Fruit fly (Drosophila melanogaster) S2 (cell line): Measurements from ENCODE around the gene Ada1-1.
"Not testable (repeated sequence)": the region's sequence is repeated elsewhere in the genome, so short reads cannot be mapped to it uniquely, and the experiment has no call there.

Experiments used
- CG8478 ChIP-seq: fragments of >200 bp; optimal IDR thresholded peaks from 2 replicates; lab custom pipeline; 2018
- CTCF ChIP-seq, 2 experiments: fragments of >200 bp; optimal IDR thresholded peaks; 2 replicates each; lab custom pipeline; 2018

Gene Ada1-1

dm6 chr2L:11996509-11996908, at the start of gene Ada1-1:
Gene Ada1-1, plus strand, starts transcription at chr2L:11996809.
- TF ChIP-seq CTCF (optimal IDR thresholded peaks at IDR 0.05; lab: Kevin White, UChicago); CG8478: not testable (repeated sequence)

DNA sequence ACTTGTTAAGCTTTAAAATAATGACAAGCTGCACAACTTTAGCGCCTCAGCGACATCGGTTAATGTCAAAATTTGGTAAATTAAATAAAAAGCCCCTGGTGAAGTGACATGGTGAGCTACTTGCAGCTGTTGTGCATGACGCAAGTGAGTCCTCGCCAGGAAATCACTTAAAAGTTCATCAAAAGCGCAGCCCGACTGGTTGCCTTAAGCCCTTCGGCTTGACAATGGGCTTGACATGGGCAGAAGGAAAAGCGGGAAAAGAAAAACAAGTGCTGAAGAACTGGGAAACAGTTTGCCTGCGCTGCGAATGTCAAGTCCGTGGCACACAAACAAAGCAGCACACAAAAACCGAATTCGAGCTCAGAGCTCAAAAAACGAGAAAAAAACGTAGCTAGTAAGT, 49.0 kb upstream of the Ada1-1 start, which contains the start of gene CG16964:
Gene CG16964 (plus strand): TSS at position 301 of the 400 bp plus-strand sequence.
- TF ChIP-seq CTCF (optimal IDR thresholded peaks at IDR 0.05; lab: Kevin White, UChicago) (no peak), CG8478 (no peak)

dm6 chr2L:11948479-11948878, 48.1 kb upstream of the Ada1-1 start:
- TF ChIP-seq CG8478, result no peak
- peak; percentile 25 to 57 for TF ChIP-seq CTCF (optimal IDR thresholded peaks at IDR 0.05; lab: Kevin White, UChicago)

dm6 chr2L:11949917-11950316, 46.7 kb upstream of the Ada1-1 start:
- TF ChIP-seq CG8478 (no peak), CTCF (optimal IDR thresholded peaks at IDR 0.05; lab: Kevin White, UChicago) (no peak)

DNA sequence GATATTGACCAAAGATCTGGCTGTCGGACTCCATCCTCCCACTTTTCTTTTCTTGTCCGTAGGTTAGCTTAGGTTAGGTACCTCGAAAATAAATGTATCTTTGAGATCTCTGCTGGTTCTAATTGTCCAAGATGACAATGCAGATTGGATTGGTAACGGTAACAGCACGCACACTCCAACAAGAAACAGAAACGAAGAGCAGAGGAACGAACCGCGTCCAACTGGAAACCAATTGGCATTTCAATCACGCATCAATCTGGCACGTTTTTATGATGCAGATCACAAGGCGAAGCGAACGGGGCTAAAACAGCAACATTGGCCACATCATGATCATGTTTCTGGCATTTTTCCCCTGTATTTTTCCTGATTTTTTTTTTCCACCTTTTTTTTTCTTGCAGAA, 40.8 kb upstream of the Ada1-1 start:
- TF ChIP-seq CTCF (optimal IDR thresholded peaks at IDR 0.05; lab: Kevin White, UChicago), result no peak
- no peak for TF ChIP-seq CG8478

- TF ChIP-seq CG8478 (no peak), CTCF (optimal IDR thresholded peaks at IDR 0.05; lab: Kevin White, UChicago) (no peak)
These were observed 37.9 kb upstream of the Ada1-1 start for dm6 chr2L:11958729-11959128.

dm6 chr2L:11960909-11961308, 35.7 kb upstream of the Ada1-1 start:
- TF ChIP-seq CG8478 (no peak), CTCF (optimal IDR thresholded peaks at IDR 0.05; lab: Kevin White, UChicago) (no peak)

DNA sequence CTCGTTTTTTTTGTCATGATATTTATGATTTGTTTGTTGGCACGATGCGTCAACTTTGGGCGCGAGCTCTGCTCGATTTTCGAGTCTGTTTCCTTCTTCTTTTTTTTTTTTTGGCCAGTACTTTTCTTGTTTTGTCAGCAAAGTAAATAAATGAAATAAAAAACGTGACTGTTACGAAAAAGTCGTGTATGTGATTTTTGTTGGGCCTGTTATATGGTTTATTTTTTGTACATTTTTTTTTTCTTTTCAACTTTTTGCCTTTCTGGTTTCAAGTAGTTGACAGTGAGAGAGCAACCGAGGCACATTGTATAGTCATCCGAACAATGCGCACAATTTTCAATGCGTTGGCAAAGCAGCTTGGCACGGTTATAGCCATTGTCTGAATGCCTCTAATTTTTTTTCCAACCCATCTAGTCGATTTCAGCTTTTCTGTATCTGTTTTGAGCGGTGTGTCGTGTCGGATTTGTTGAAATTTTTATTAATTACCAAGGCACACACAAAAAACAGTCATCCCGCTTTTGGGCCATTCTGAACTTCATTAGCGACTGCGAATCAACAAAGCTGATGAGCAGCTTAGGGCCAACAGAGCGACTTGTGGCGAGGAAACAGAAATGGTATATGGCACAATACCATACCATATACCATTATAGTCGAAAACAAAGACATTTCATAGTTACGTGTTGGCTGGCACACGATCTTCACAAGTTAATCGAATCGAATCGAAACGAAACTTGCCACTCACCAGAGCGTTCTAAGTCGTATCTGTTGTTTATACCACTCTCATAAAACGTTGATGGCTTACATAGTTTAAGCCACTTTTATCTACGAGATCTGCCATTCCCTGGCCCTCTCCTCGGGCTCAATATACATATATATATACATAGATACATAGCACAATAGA, 32.9 kb upstream of the Ada1-1 start:
- TF ChIP-seq CTCF (optimal IDR thresholded peaks at IDR 0.05; lab: Kevin White, UChicago), result no peak
- TF ChIP-seq CG8478, result no peak

dm6 chr2L:11965610-11966594, 30.7 kb upstream of the Ada1-1 start:
- no peak for TF ChIP-seq CTCF (optimal IDR thresholded peaks at IDR 0.05; lab: Kevin White, UChicago)
- no peak for TF ChIP-seq CG8478

- no peak for TF ChIP-seq CG8478
- TF ChIP-seq CTCF (optimal IDR thresholded peaks at IDR 0.05; lab: Kevin White, UChicago), result no peak
These were observed 27.9 kb upstream of the Ada1-1 start for dm6 chr2L:11968581-11969272.

DNA sequence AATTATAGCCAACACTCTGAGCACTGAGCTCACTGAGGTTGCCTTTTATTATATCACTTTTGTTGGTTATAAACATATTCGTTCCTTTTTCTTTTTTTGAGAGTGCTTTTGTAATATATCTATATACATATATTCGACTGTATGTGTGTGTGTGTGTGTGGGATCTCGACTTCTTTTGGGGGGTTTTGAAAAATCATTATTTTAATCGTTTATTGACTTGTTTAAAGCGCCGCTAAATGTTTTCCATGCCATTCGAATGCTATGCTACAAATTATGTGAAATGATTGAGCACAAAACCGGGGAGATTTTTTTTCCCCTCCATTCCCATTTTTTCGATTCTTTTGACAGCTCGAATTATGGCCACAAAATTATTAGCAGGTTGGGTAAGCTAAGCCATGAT, 27.2 kb upstream of the Ada1-1 start:
- TF ChIP-seq CG8478 (no peak), CTCF (optimal IDR thresholded peaks at IDR 0.05; lab: Kevin White, UChicago) (no peak)

DNA sequence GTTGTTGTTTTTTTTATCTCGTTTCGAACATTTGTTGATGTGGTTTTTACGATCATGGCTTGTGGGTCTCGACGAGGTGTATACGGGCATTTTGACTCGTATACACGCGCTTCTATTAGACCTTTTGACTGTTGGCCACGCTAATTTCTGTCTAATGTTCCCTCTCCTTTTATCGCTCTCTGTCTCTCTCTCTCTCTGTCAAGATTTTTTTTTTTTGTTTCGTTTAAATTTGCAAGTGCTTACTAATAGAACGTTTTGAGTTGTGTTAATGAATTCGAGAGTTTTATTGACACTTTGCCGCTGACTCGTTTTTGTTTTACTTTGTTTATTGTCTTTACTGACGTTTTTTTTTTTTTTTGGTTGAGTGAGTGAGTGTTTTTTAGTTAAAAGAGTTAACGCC, 26.3 kb upstream of the Ada1-1 start:
- TF ChIP-seq CG8478 (no peak), CTCF (optimal IDR thresholded peaks at IDR 0.05; lab: Kevin White, UChicago) (no peak)

DNA sequence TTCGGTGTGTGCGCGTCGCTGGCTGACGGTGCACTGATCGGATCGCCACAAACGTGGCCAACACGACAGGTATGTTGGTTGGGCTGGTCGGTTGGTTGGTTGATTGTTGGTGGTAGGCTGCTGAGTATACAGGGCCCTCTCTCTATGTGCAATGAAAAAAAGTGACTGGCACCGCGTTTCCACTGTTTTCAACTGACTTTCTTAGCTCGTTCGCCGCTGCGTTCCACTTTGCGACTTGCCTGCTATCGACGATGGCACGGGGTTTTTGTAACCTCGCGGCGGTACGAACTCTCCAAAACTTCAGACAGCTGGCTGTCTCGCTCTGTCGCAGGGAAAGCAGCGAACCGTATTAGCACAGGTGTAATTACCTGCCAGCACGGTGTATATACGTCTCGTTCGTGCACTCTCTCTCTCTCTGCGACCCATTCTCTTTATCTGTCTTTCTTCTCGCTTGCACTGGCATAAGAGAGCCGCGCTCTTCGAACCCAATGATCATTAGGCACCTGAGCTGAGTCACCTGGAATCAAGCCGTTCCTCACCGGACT, 25.7 kb upstream of the Ada1-1 start:
- TF ChIP-seq CTCF (optimal IDR thresholded peaks at IDR 0.05; lab: Kevin White, UChicago) (no peak), CG8478 (no peak)

DNA sequence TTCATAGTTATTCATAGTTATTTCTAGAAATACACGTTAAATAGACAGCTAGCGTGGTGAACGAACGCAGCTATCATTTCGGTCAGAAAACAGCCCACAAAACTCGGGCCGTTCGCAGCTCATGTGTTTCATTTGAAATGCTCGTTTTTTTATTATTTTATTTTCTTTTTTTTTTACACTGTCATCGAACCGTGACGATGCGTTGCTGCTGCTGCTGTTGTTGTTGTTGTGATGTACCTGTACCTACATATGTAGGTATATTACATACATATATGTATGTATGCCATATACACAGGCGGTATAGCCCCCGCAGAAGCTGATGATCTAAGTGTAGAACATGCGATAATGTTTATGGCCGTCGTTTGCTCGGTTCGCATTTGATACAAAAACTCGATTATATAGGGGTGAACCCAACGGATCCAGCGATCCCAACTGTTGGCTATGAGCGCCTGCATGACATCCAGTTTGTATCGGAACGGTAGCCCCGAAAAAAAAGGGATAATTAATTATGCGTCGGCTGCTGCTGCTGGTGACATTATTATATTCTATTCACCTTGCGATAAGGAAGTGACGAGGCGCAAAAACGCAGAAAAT, 23.4 kb upstream of the Ada1-1 start:
- TF ChIP-seq CG8478 (no peak), CTCF (optimal IDR thresholded peaks at IDR 0.05; lab: Kevin White, UChicago) (no peak)
